Fruit fly (Drosophila melanogaster) whole organism: ENCODE measurements around the gene CG42529.

Experiments
- CG8478 ChIP-seq: fragments of >200 bp; optimal IDR thresholded peaks from 2 replicates; lab custom pipeline; 2018; ENCODE audit warnings: inconsistent platforms
- EcR ChIP-seq, 2 experiments: fragments of >200 bp; optimal IDR thresholded peaks; 2 replicates each; lab custom pipeline; 2017; ENCODE audit warnings: missing biosample characterization in 2 of 2, missing genetic modification characterization in 2 of 2, missing genetic modification reagents in 2 of 2
- pan ChIP-seq: fragments of >200 bp; optimal IDR thresholded peaks from 2 replicates; lab custom pipeline; 2017
- psq ChIP-seq: fragments of >200 bp; optimal IDR thresholded peaks from 2 replicates; lab custom pipeline; 2017
- usp ChIP-seq: fragments of >200 bp; optimal IDR thresholded peaks from 2 replicates; lab custom pipeline; 2017; ENCODE audit warnings: missing biosample characterization, missing genetic modification characterization, mixed read lengths

DNA sequence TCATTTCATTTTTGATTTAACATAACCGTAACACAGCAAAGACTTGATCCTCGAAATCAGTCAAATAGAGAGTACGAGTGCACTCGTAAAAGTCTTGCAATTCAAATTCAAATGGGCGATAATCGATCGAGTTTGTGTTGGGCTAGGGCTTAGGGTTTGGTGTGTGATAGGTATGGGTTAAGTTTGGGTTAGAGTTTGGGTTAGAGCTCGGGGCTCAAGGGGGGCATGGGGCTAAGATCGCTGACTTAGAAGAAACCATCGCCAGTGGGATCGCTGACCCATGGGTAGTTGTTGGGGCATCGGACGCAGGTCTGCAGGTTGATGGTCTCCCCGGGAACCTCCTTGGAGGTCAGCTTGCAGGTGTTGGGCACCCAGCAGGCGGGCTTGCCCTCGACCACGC lies 27.7 kb upstream of the CG42529 start:
- TF ChIP-seq psq (lab: Kevin White, UChicago) (no peak), pan (lab: Kevin White, UChicago) (no peak), EcR (GFP tag; optimal IDR thresholded peaks at IDR 0.05; lab: Kevin White, UChicago) (no peak), CG8478 (lab: Kevin White, UChicago) (no peak), usp (no peak)
